Fruit fly (Drosophila melanogaster) whole organism, embryonic: ENCODE results near the gene CG32811.

Experiments
- Abd-B ChIP-seq: fragments of 200-800 bp; sonication (Bioruptor generic); optimal IDR thresholded peaks from 2 replicates; lab custom pipeline; 2018; ENCODE audit warnings: missing biosample characterization, mild to moderate bottlenecking, missing genetic modification characterization, moderate library complexity
- Aef1 ChIP-seq: fragments of 200-800 bp; sonication (Bioruptor generic); IDR thresholded peaks from 3 replicates; pipeline ENCODE4 v1.3.6; 2022; ENCODE audit warnings: missing biosample characterization, missing genetic modification characterization
- CG10321 ChIP-seq: fragments of 200-800 bp; sonication (Bioruptor generic); IDR thresholded peaks from 2 replicates; pipeline ENCODE4 v1.3.6; 2022; ENCODE audit warnings: missing biosample characterization, missing genetic modification characterization
- CG10543 ChIP-seq: fragments of 200-800 bp; sonication (Bioruptor generic); optimal IDR thresholded peaks from 3 replicates; lab custom pipeline; 2017; ENCODE audit warnings: missing biosample characterization, mild to moderate bottlenecking, missing genetic modification characterization, moderate library complexity
- CG11456 ChIP-seq: fragments of 200-800 bp; sonication (Bioruptor generic); IDR thresholded peaks from 3 replicates; pipeline ENCODE4 v1.3.6; 2022; ENCODE audit warnings: missing biosample characterization, missing genetic modification characterization
- CG1233 ChIP-seq: fragments of 200-800 bp; sonication (Bioruptor generic); optimal IDR thresholded peaks from 4 replicates; lab custom pipeline; 2018; ENCODE audit warnings: missing biosample characterization, mild to moderate bottlenecking, missing genetic modification characterization
- CG12659 ChIP-seq: fragments of 200-800 bp; sonication (Bioruptor generic); optimal IDR thresholded peaks from 3 replicates; lab custom pipeline; 2017; ENCODE audit warnings: mild to moderate bottlenecking, missing biosample characterization, missing genetic modification reagents, missing genetic modification characterization
- CG14014 ChIP-seq: fragments of 200-800 bp; sonication (Bioruptor generic); IDR thresholded peaks from 2 replicates; pipeline ENCODE4 v1.3.6; 2022; ENCODE audit warnings: missing biosample characterization, missing genetic modification characterization
- CG15073 ChIP-seq: fragments of 200-800 bp; sonication (Bioruptor generic); optimal IDR thresholded peaks from 2 replicates; lab custom pipeline; 2016; ENCODE audit warnings: missing biosample characterization, missing genetic modification characterization
- CG17361 ChIP-seq: fragments of 200-800 bp; sonication (Bioruptor generic); IDR thresholded peaks from 3 replicates; pipeline ENCODE4 v1.3.6; 2022; ENCODE audit warnings: missing biosample characterization, missing genetic modification characterization
- CG18262 ChIP-seq: fragments of 200-800 bp; optimal IDR thresholded peaks from 3 replicates; lab custom pipeline; 2019; ENCODE audit warnings: missing biosample characterization, mild to moderate bottlenecking, missing genetic modification characterization, moderate library complexity
- CG30403 ChIP-seq: fragments of 200-800 bp; sonication (Bioruptor generic); optimal IDR thresholded peaks from 3 replicates; lab custom pipeline; 2016; ENCODE audit warnings: missing biosample characterization, missing genetic modification characterization
- CG3407 ChIP-seq: fragments of 200-800 bp; sonication (Bioruptor generic); optimal IDR thresholded peaks from 2 replicates; lab custom pipeline; 2018; ENCODE audit warnings: missing biosample characterization, mild to moderate bottlenecking, missing genetic modification characterization
- CG4282 ChIP-seq: fragments of 200-800 bp; sonication (Bioruptor generic); optimal IDR thresholded peaks from 2 replicates; lab custom pipeline; 2016; ENCODE audit warnings: missing biosample characterization, missing genetic modification characterization
- CG6175 ChIP-seq: fragments of 200-800 bp; sonication (Bioruptor generic); IDR thresholded peaks from 3 replicates; pipeline ENCODE4 v1.3.6; 2022; ENCODE audit warnings: missing biosample characterization, missing genetic modification characterization
- CG6254 ChIP-seq: fragments of 200-800 bp; sonication (Bioruptor generic); optimal IDR thresholded peaks from 3 replicates; lab custom pipeline; 2017; ENCODE audit warnings: mild to moderate bottlenecking, missing biosample characterization, missing genetic modification reagents, missing genetic modification characterization
- CG8765 ChIP-seq: fragments of 200-800 bp; sonication (Bioruptor generic); IDR thresholded peaks from 2 replicates; pipeline ENCODE4 v1.3.6; 2022; ENCODE audit warnings: missing biosample characterization, missing genetic modification characterization
- CG9437 ChIP-seq: fragments of 200-800 bp; sonication (Bioruptor generic); optimal IDR thresholded peaks from 2 replicates; lab custom pipeline; 2018; ENCODE audit warnings: missing biosample characterization, mild to moderate bottlenecking, missing genetic modification characterization
- CG9797 ChIP-seq: fragments of 200-800 bp; sonication (Bioruptor generic); optimal IDR thresholded peaks from 3 replicates; lab custom pipeline; 2018; ENCODE audit warnings: missing biosample characterization, mild to moderate bottlenecking, missing genetic modification characterization
- D ChIP-seq, 2 experiments: fragments of 200-800 bp in 1 of 2; fragments of >200 bp in 1 of 2; sonication (Bioruptor generic) in 1 of 2; optimal IDR thresholded peaks; 2 replicates in 1 of 2; 3 replicates in 1 of 2; lab custom pipeline; 2017; ENCODE audit warnings: mild to moderate bottlenecking in 1 of 2, missing biosample characterization in 1 of 2, missing genetic modification characterization in 1 of 2, missing genetic modification reagents in 1 of 2
- Dek ChIP-seq: fragments of 200-800 bp; sonication (Bioruptor generic); optimal IDR thresholded peaks from 3 replicates; lab custom pipeline; 2019; ENCODE audit warnings: missing biosample characterization, mild to moderate bottlenecking, missing genetic modification characterization, moderate library complexity
- Dp ChIP-seq: fragments of 200-800 bp; sonication (Bioruptor generic); optimal IDR thresholded peaks from 2 replicates; lab custom pipeline; 2018; ENCODE audit warnings: missing biosample characterization, mild to moderate bottlenecking, missing genetic modification characterization, moderate library complexity
- HLHmδ ChIP-seq: fragments of 200-800 bp; sonication (Bioruptor generic); optimal IDR thresholded peaks from 2 replicates; lab custom pipeline; 2018; ENCODE audit warnings: missing biosample characterization, mild to moderate bottlenecking, missing genetic modification characterization, moderate library complexity
- Hey ChIP-seq: fragments of 200-800 bp; sonication (Bioruptor generic); optimal IDR thresholded peaks from 3 replicates; lab custom pipeline; 2018; ENCODE audit warnings: missing biosample characterization, mild to moderate bottlenecking, missing genetic modification characterization
- Hmr ChIP-seq: fragments of 200-800 bp; sonication (Bioruptor generic); optimal IDR thresholded peaks from 3 replicates; lab custom pipeline; 2017; ENCODE audit warnings: mild to moderate bottlenecking, missing biosample characterization, missing genetic modification reagents, missing genetic modification characterization
- Kr ChIP-seq: fragments of 200-800 bp; sonication (Bioruptor generic); optimal IDR thresholded peaks from 2 replicates; lab custom pipeline; 2017; ENCODE audit warnings: missing biosample characterization, mild to moderate bottlenecking, missing genetic modification characterization
- MESR4 ChIP-seq: fragments of 200-800 bp; sonication (Bioruptor generic); optimal IDR thresholded peaks from 2 replicates; lab custom pipeline; 2018; ENCODE audit warnings: missing biosample characterization, mild to moderate bottlenecking, missing genetic modification characterization, moderate library complexity
- Mrtf ChIP-seq: fragments of 200-800 bp; sonication (Bioruptor generic); IDR thresholded peaks from 3 replicates; pipeline ENCODE4 v1.3.6; 2022; ENCODE audit warnings: missing biosample characterization, missing genetic modification characterization
- Optix ChIP-seq: fragments of 200-800 bp; sonication (Bioruptor generic); IDR thresholded peaks from 3 replicates; pipeline ENCODE4 v1.3.6; 2022; ENCODE audit warnings: missing biosample characterization, missing genetic modification characterization
- Poxn ChIP-seq: fragments of 200-800 bp; sonication (Bioruptor generic); IDR thresholded peaks from 2 replicates; pipeline ENCODE4 v1.3.6; 2022; ENCODE audit warnings: missing biosample characterization, missing genetic modification characterization
- Sox100B ChIP-seq: fragments of 200-800 bp; sonication (Bioruptor generic); optimal IDR thresholded peaks from 3 replicates; lab custom pipeline; 2018; ENCODE audit warnings: missing biosample characterization, mild to moderate bottlenecking, missing genetic modification characterization
- Xrp1 ChIP-seq: fragments of 200-800 bp; sonication (Bioruptor generic); IDR thresholded peaks from 2 replicates; pipeline ENCODE4 v1.3.6; 2022; ENCODE audit warnings: missing biosample characterization, missing genetic modification characterization
- ab ChIP-seq: fragments of 200-800 bp; sonication (Bioruptor generic); optimal IDR thresholded peaks from 2 replicates; lab custom pipeline; 2016; ENCODE audit warnings: missing biosample characterization, missing genetic modification characterization
- cg ChIP-seq: fragments of 200-800 bp; sonication (Bioruptor generic); optimal IDR thresholded peaks from 3 replicates; lab custom pipeline; 2019; ENCODE audit warnings: missing biosample characterization, mild to moderate bottlenecking, missing genetic modification characterization, moderate library complexity
- da ChIP-seq: fragments of 200-800 bp; sonication (Bioruptor generic); optimal IDR thresholded peaks from 2 replicates; lab custom pipeline; 2016; ENCODE audit warnings: missing biosample characterization, missing genetic modification characterization
- eyg ChIP-seq: fragments of 200-800 bp; sonication (Bioruptor generic); optimal IDR thresholded peaks from 3 replicates; lab custom pipeline; 2016; ENCODE audit warnings: missing biosample characterization, missing genetic modification characterization
- fru ChIP-seq: fragments of >200 bp; optimal IDR thresholded peaks from 2 replicates; lab custom pipeline; 2017
- gem ChIP-seq: fragments of 200-800 bp; sonication (Bioruptor generic); optimal IDR thresholded peaks from 2 replicates; lab custom pipeline; 2019; ENCODE audit warnings: missing biosample characterization, mild to moderate bottlenecking, missing genetic modification characterization, moderate library complexity
- kay ChIP-seq: fragments of 200-800 bp; sonication (Bioruptor generic); optimal IDR thresholded peaks from 2 replicates; lab custom pipeline; 2016; ENCODE audit warnings: missing biosample characterization, missing genetic modification characterization
- lola ChIP-seq, 3 experiments: fragments of >200 bp in 2 of 3; fragments of 200-800 bp in 1 of 3; sonication (Bioruptor generic) in 1 of 3; optimal IDR thresholded peaks; 2 replicates each; lab custom pipeline; 2017 to 2019; ENCODE audit warnings: missing biosample characterization in 3 of 3, missing genetic modification characterization in 3 of 3, mild to moderate bottlenecking in 1 of 3, moderate library complexity in 1 of 3
- p53 ChIP-seq: fragments of 200-800 bp; sonication (Bioruptor generic); optimal IDR thresholded peaks from 2 replicates; lab custom pipeline; 2016; ENCODE audit warnings: missing biosample characterization, missing genetic modification characterization
- pfk ChIP-seq: fragments of 200-800 bp; sonication (Bioruptor generic); optimal IDR thresholded peaks from 2 replicates; lab custom pipeline; 2018; ENCODE audit warnings: missing biosample characterization, mild to moderate bottlenecking, missing genetic modification characterization, moderate library complexity
- prd ChIP-seq, 3 experiments: fragments of >200 bp in 2 of 3; fragments of 200-800 bp in 1 of 3; sonication (Bioruptor generic) in 1 of 3; optimal IDR thresholded peaks in 2 of 3; IDR thresholded peaks in 1 of 3; 2 replicates in 2 of 3; 3 replicates in 1 of 3; pipeline versions ENCODE4 v1.3.6 to Lab custom; 2017 to 2022; ENCODE audit warnings: missing biosample characterization in 1 of 3, missing genetic modification characterization in 1 of 3
- sd ChIP-seq: fragments of 200-800 bp; sonication (Bioruptor generic); optimal IDR thresholded peaks from 3 replicates; lab custom pipeline; 2018; ENCODE audit warnings: missing biosample characterization, mild to moderate bottlenecking, missing genetic modification characterization, moderate library complexity
- seq ChIP-seq: fragments of 200-800 bp; sonication (Bioruptor generic); IDR thresholded peaks from 2 replicates; pipeline ENCODE4 v1.3.6; 2022; ENCODE audit warnings: missing biosample characterization, missing genetic modification characterization
- sima ChIP-seq: fragments of 200-800 bp; sonication (Bioruptor generic); optimal IDR thresholded peaks from 2 replicates; lab custom pipeline; 2016; ENCODE audit warnings: missing biosample characterization, missing genetic modification characterization
- zen ChIP-seq: fragments of 200-800 bp; sonication (Bioruptor generic); optimal IDR thresholded peaks from 3 replicates; lab custom pipeline; 2018; ENCODE audit warnings: missing biosample characterization, mild to moderate bottlenecking, missing genetic modification characterization, moderate library complexity
- zfh1 ChIP-seq: fragments of 200-800 bp; sonication (Bioruptor generic); IDR thresholded peaks from 3 replicates; pipeline ENCODE4 v1.3.6; 2022; ENCODE audit warnings: missing biosample characterization, missing genetic modification characterization

CG32811 gene

DNA sequence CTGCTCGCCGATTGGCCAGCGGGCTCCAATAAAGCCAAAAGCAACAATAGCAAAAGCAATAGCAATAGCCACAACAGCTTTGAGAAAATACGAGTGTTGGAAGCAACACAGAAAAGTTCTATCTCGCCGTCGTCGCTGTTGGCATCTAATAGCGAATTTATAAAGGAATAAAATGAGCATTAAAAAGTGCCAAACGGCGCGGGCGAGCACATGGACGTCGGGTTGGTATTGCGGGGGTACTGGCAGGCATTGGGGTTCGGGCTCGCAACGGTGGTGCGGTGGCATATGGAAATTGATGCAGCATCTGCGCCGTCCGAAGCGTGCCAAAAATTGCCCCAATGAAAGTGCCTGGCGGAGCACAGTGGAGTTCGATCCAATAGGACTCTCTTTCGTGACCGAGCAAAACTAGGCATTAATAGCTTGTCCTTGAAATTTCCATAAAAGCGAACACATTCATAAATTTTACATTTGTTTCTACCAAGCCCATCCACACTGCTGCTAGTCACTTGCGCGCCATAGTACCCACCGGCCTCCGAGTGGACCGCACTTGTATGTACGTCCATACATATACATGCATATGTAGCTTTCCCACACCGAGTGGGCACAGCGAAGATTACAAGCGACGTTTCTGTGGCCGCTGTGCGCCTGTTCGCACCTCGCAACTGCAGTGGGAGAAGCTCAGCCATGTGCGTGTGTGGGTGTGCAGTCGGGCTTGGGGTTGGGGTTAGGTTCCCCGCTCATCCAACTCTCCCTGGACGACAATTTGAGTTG lies 21.2 kb downstream of the CG32811 start (continued):
- TF ChIP-seq Abd-B (GFP tag; lab: Kevin White, UChicago) (peak; percentile 83), CG9797 (GFP tag; lab: Kevin White, UChicago) (peak; percentile 6), CG6175 (GFP tag; lab: Robert Waterston, UW) (peak; percentile 91), CG1233 (GFP tag; lab: Kevin White, UChicago) (peak; percentile 80), CG14014 (GFP tag; lab: Robert Waterston, UW) (peak; percentile 94), cg (peak; percentile 67), CG18262 (tag; lab: Kevin White, UChicago) (peak; percentile 81), CG12659 (GFP tag; lab: Kevin White, UChicago) (peak; percentile 95), CG11456 (GFP tag; lab: Robert Waterston, UW) (peak; percentile 95), CG9437 (GFP tag; lab: Kevin White, UChicago) (peak; percentile 76), sd (peak; percentile 73), fru (lab: Kevin White, UChicago) (no peak), MESR4 (GFP tag; lab: Kevin White, UChicago) (peak; percentile 21), sima (GFP tag; lab: Kevin White, UChicago) (peak; percentile 78), Optix (GFP tag; lab: Robert Waterston, UW) (peak; percentile 92), Hey (tag; lab: Kevin White, UChicago) (peak; percentile 78), CG17361 (GFP tag; lab: Robert Waterston, UW) (peak; percentile 91), CG3407 (GFP tag; lab: Kevin White, UChicago) (peak; percentile 77), p53 (GFP tag; lab: Kevin White, UChicago) (peak; percentile 83), D (optimal IDR thresholded peaks at IDR 0.05; lab: Kevin White, UChicago) (no peak), D (GFP tag; optimal IDR thresholded peaks at IDR 0.05; lab: Kevin White, UChicago) (peak; percentile 82), zen (tag; lab: Kevin White, UChicago) (peak; percentile 48), CG30403 (peak; percentile 89), pfk (GFP tag; lab: Kevin White, UChicago) (no peak), CG10543 (GFP tag; lab: Kevin White, UChicago) (peak; percentile 88), kay (GFP tag; lab: Kevin White, UChicago) (peak; percentile 82), Mrtf (GFP tag; lab: Robert Waterston, UW) (peak; percentile 91), Poxn (GFP tag; lab: Robert Waterston, UW) (peak; percentile 77), gem (tag; lab: Kevin White, UChicago) (peak; percentile 90), Hmr (GFP tag; lab: Kevin White, UChicago) (peak; percentile 95), Xrp1 (GFP tag; lab: Robert Waterston, UW) (peak; percentile 90), seq (GFP tag; lab: Robert Waterston, UW) (peak; percentile 95), CG15073 (GFP tag; lab: Kevin White, UChicago) (peak; percentile 54), eyg (GFP tag; lab: Kevin White, UChicago) (peak; percentile 92), CG8765 (peak; percentile 68; the same call in 1 of the 2 replicates), ab (GFP tag; lab: Kevin White, UChicago) (peak; percentile 85), zfh1 (GFP tag; lab: Robert Waterston, UW) (peak; percentile 90), Kr (no peak), CG6254 (GFP tag; lab: Kevin White, UChicago) (peak; percentile 75), lola (GFP tag; optimal IDR thresholded peaks at IDR 0.05; lab: Kevin White, UChicago) (peak in 1 of 3 experiments; percentile 46), Dp (GFP tag; lab: Kevin White, UChicago) (no peak), da (GFP tag; lab: Kevin White, UChicago) (peak; percentile 83), HLHmδ (no peak), CG10321 (GFP tag; lab: Robert Waterston, UW) (peak; percentile 73), prd (optimal IDR thresholded peaks at IDR 0.05; lab: Kevin White, UChicago) (no peak), prd (GFP tag; IDR thresholded peaks at IDR 0.05; lab: Robert Waterston, UW) (peak; percentile 93), CG4282 (peak; percentile 77), Aef1 (peak; percentile 91), Sox100B (GFP tag; lab: Kevin White, UChicago) (peak; percentile 87), Dek (peak; percentile 89)
